Fruit fly (Drosophila melanogaster): ENCODE data around the gene Orp8.

dm6 chr3R:20308972-20309660 lies at the start of gene Orp8:
- TF ChIP-seq psq (optimal IDR thresholded peaks at IDR 0.05) (no peak), EcR (GFP tag; optimal IDR thresholded peaks at IDR 0.05) (no peak), Dll (optimal IDR thresholded peaks at IDR 0.05) (no peak)
